Fruit fly (Drosophila melanogaster) whole organism: Measurements from ENCODE around the gene dmrt99B.

ENCODE experiments used
- CG8478 ChIP-seq: fragments of >200 bp; optimal IDR thresholded peaks from 2 replicates; lab custom pipeline; 2018; ENCODE audit warnings: inconsistent platforms
- Dll ChIP-seq: fragments of >200 bp; optimal IDR thresholded peaks from 2 replicates; lab custom pipeline; 2017
- usp ChIP-seq: fragments of >200 bp; optimal IDR thresholded peaks from 2 replicates; lab custom pipeline; 2017; ENCODE audit warnings: missing biosample characterization, missing genetic modification characterization, mixed read lengths

DNA sequence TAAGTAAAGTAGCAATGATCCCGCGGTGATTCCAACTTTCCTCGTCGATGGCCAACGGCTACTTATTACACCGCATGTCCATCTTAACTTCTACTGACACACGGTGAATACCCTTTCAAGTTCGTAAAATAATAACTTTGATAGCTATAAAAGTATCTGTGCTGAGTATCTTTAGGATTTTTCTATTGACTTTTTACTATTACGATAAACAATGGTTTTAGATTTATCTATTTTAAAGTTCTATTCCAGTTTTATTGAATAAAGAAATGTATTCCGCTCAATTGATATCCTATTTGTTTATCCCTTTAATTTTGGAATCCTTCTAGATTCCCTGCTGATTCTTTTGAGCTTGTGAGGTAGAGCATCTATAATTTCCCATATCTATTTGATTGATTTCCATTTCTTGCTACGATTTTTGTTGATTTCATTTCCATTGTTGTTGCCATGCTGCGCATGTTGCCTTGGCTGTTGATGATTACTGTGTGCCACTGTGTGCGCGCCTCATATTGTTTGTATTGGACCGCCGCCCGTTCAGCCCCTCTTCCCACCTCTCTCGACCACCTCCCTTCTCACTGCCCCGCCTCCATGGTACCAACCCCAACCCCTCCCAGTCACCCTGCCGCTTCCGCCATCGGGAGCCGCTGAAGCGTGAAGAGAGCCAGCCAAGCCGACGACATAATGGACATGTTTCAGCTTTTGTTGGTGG is 2.4 kb upstream of the dmrt99B start:
- TF ChIP-seq CG8478 (lab: Kevin White, UChicago) (no peak), Dll (no peak), usp (no peak)
